Worm (Caenorhabditis elegans) whole organism, L1 larva: Measurements from ENCODE around the gene R07B1.6.

ENCODE experiments used
- C04F5.9 ChIP-seq: sonication (generic microtip); optimal IDR thresholded peaks from 2 replicates; lab custom pipeline; 2016; ENCODE audit warnings: missing genetic modification characterization, missing compliant biosample characterization
- aha-1 ChIP-seq: fragments of 150-350 bp; optimal IDR thresholded peaks from 2 replicates; lab custom pipeline; 2014; ENCODE audit warnings: missing biosample characterization, missing genetic modification characterization
- blmp-1 ChIP-seq: fragments of 150-350 bp; optimal IDR thresholded peaks from 2 replicates; lab custom pipeline; 2014; ENCODE audit warnings: missing biosample characterization, missing genetic modification characterization
- ceh-63 ChIP-seq: fragments of 200-800 bp; sonication (Bioruptor generic); optimal IDR thresholded peaks from 2 replicates; lab custom pipeline; 2018; ENCODE audit warnings: mild to moderate bottlenecking, missing genetic modification characterization, missing compliant biosample characterization
- ceh-82 ChIP-seq, 3 experiments: fragments of 150-350 bp in 1 of 3; sonication (generic microtip) in 2 of 3; optimal IDR thresholded peaks; 2 replicates each; lab custom pipeline; 2014 to 2017; ENCODE audit warnings: missing biosample characterization in 3 of 3, missing genetic modification characterization in 3 of 3
- efl-1 ChIP-seq, 4 experiments: fragments of 150-350 bp; optimal IDR thresholded peaks in 3 of 4; peaks in 1 of 4; 1 replicate in 1 of 4; 2 replicates in 3 of 4; lab custom pipeline; 2014; ENCODE audit warnings: missing biosample characterization in 2 of 4, missing genetic modification characterization in 2 of 4, missing genetic modification reagents in 2 of 4
- efl-3 ChIP-seq: fragments of 200-800 bp; sonication (Bioruptor generic); optimal IDR thresholded peaks from 2 replicates; lab custom pipeline; 2018; ENCODE audit warnings: mild to moderate bottlenecking, missing genetic modification characterization, missing compliant biosample characterization
- egl-13 ChIP-seq: sonication (generic microtip); optimal IDR thresholded peaks from 2 replicates; lab custom pipeline; 2016; ENCODE audit warnings: missing genotype, missing genetic modification reagents, missing genetic modification characterization, missing compliant biosample characterization
- egl-27 ChIP-seq, 2 experiments: fragments of 150-350 bp in 1 of 2; sonication (generic microtip); optimal IDR thresholded peaks; 3 replicates each; lab custom pipeline; 2017 to 2018; ENCODE audit warnings: missing biosample characterization in 2 of 2, missing genetic modification characterization in 2 of 2, missing genetic modification reagents in 2 of 2
- elt-2 ChIP-seq: sonication (generic microtip); optimal IDR thresholded peaks from 2 replicates; lab custom pipeline; 2016; ENCODE audit warnings: missing genetic modification characterization, mild to moderate bottlenecking, inconsistent platforms, missing compliant biosample characterization, missing genetic modification reagents
- ets-5 ChIP-seq: fragments of 200-800 bp; sonication (Bioruptor generic); IDR thresholded peaks from 2 replicates; pipeline ENCODE4 v1.3.6; 2022; ENCODE audit warnings: missing genetic modification characterization, missing compliant biosample characterization
- fkh-8 ChIP-seq: sonication (generic microtip); optimal IDR thresholded peaks from 2 replicates; lab custom pipeline; 2016; ENCODE audit warnings: mild to moderate bottlenecking, missing genetic modification characterization, missing compliant biosample characterization
- grh-1 ChIP-seq: fragments of 200-800 bp; sonication (Bioruptor generic); IDR thresholded peaks from 2 replicates; pipeline ENCODE4 v1.3.6; 2022; ENCODE audit warnings: missing genetic modification reagents, missing genetic modification characterization, missing compliant biosample characterization
- hpl-2 ChIP-seq: fragments of 150-350 bp; optimal IDR thresholded peaks from 2 replicates; lab custom pipeline; 2014; ENCODE audit warnings: missing biosample characterization, missing genetic modification reagents, missing genetic modification characterization
- isw-1 ChIP-seq: fragments of 200-800 bp; sonication (Bioruptor generic); IDR thresholded peaks from 2 replicates; pipeline ENCODE4 v1.3.6; 2022; ENCODE audit warnings: missing genetic modification characterization, missing compliant biosample characterization
- lin-14 ChIP-seq: fragments of 200-800 bp; sonication (Bioruptor generic); optimal IDR thresholded peaks from 2 replicates; lab custom pipeline; 2018; ENCODE audit warnings: mild to moderate bottlenecking, missing genetic modification characterization, moderate library complexity, missing compliant biosample characterization
- lin-35 ChIP-seq, 2 experiments: fragments of 150-350 bp; optimal IDR thresholded peaks; 2 replicates each; lab custom pipeline; 2014; ENCODE audit warnings: missing biosample characterization in 2 of 2, missing genetic modification characterization in 2 of 2, missing genetic modification reagents in 2 of 2
- lir-3 ChIP-seq: sonication (generic microtip); optimal IDR thresholded peaks from 2 replicates; lab custom pipeline; 2016; ENCODE audit warnings: mild to moderate bottlenecking, missing genetic modification characterization, moderate library complexity, missing compliant biosample characterization; ENCODE audit not compliant: poor library complexity
- lsy-2 ChIP-seq, 2 experiments: fragments of 150-350 bp; optimal IDR thresholded peaks; 2 replicates each; lab custom pipeline; 2014; ENCODE audit warnings: missing biosample characterization in 2 of 2, missing genetic modification characterization in 2 of 2
- mab-9 ChIP-seq: fragments of 200-800 bp; sonication (Bioruptor generic); IDR thresholded peaks from 2 replicates; pipeline ENCODE4 v1.3.6; 2022; ENCODE audit warnings: missing genetic modification reagents, missing genetic modification characterization, missing compliant biosample characterization
- mep-1 ChIP-seq: fragments of 150-350 bp; optimal IDR thresholded peaks from 2 replicates; lab custom pipeline; 2014; ENCODE audit warnings: missing biosample characterization, missing genetic modification characterization
- nhr-11 ChIP-seq: fragments of 150-350 bp; optimal IDR thresholded peaks from 2 replicates; lab custom pipeline; 2014; ENCODE audit warnings: missing biosample characterization, missing genetic modification characterization
- nhr-20 ChIP-seq: sonication (generic microtip); optimal IDR thresholded peaks from 2 replicates; lab custom pipeline; 2016; ENCODE audit warnings: mild to moderate bottlenecking, missing genetic modification characterization, missing compliant biosample characterization
- nhr-28 ChIP-seq: fragments of 150-350 bp; optimal IDR thresholded peaks from 2 replicates; lab custom pipeline; 2014; ENCODE audit warnings: missing biosample characterization, missing genetic modification characterization
- nhr-47 ChIP-seq: sonication (generic microtip); optimal IDR thresholded peaks from 2 replicates; lab custom pipeline; 2016; ENCODE audit warnings: mild to moderate bottlenecking, missing genetic modification characterization, moderate library complexity, missing compliant biosample characterization
- nhr-76 ChIP-seq: sonication (generic microtip); optimal IDR thresholded peaks from 2 replicates; lab custom pipeline; 2017; ENCODE audit warnings: missing biosample characterization, missing genetic modification characterization
- nhr-77 ChIP-seq: fragments of 150-350 bp; optimal IDR thresholded peaks from 2 replicates; lab custom pipeline; 2014; ENCODE audit warnings: missing biosample characterization, missing genetic modification characterization
- nhr-90 ChIP-seq: sonication (generic microtip); optimal IDR thresholded peaks from 2 replicates; lab custom pipeline; 2016; ENCODE audit warnings: mild to moderate bottlenecking, missing genetic modification characterization, missing compliant biosample characterization; ENCODE audit not compliant: poor library complexity
- skn-1 ChIP-seq: fragments of 150-350 bp; optimal IDR thresholded peaks from 2 replicates; lab custom pipeline; 2014; ENCODE audit warnings: missing biosample characterization, missing genetic modification characterization
- sup-37 ChIP-seq: fragments of 200-800 bp; sonication (Bioruptor generic); optimal IDR thresholded peaks from 2 replicates; lab custom pipeline; 2018; ENCODE audit warnings: mild to moderate bottlenecking, missing genetic modification characterization, missing compliant biosample characterization
- swsn-7 ChIP-seq: sonication (generic microtip); optimal IDR thresholded peaks from 2 replicates; lab custom pipeline; 2016; ENCODE audit warnings: missing genetic modification characterization, missing compliant biosample characterization
- tlp-1 ChIP-seq: fragments of 150-350 bp; optimal IDR thresholded peaks from 2 replicates; lab custom pipeline; 2014; ENCODE audit warnings: missing biosample characterization, missing genetic modification characterization
- unc-130 ChIP-seq: fragments of 150-350 bp; optimal IDR thresholded peaks from 2 replicates; lab custom pipeline; 2017; ENCODE audit warnings: missing biosample characterization, missing genetic modification characterization, inconsistent platforms
- vab-15 ChIP-seq: sonication (generic microtip); optimal IDR thresholded peaks from 2 replicates; lab custom pipeline; 2017; ENCODE audit warnings: missing genotype, mild to moderate bottlenecking, missing genetic modification characterization, missing compliant biosample characterization
- xbp-1 ChIP-seq: sonication (generic microtip); optimal IDR thresholded peaks from 2 replicates; lab custom pipeline; 2016; ENCODE audit warnings: missing genetic modification characterization, missing compliant biosample characterization
- zag-1 ChIP-seq: fragments of 150-350 bp; optimal IDR thresholded peaks from 2 replicates; lab custom pipeline; 2014; ENCODE audit warnings: missing biosample characterization, missing genetic modification characterization
- zip-4 ChIP-seq: fragments of 200-800 bp; sonication (Bioruptor generic); optimal IDR thresholded peaks from 2 replicates; lab custom pipeline; 2018; ENCODE audit warnings: mild to moderate bottlenecking, missing genetic modification characterization, moderate library complexity, missing compliant biosample characterization

R07B1.6 gene

ce11 chrX:9848214-9848789, 18.2 kb upstream of the R07B1.6 start:
- peak; percentile 45 for TF ChIP-seq blmp-1 (tag; lab: Kevin White, UChicago)
- peak; percentile 92 for TF ChIP-seq vab-15 (tag; lab: Kevin White, UChicago)
- no peak for TF ChIP-seq sup-37
- TF ChIP-seq, all 84 proteins: peak for 2

ce11 chrX:9850258-9850657, 16.2 kb upstream of the R07B1.6 start, which contains the start of gene lec-8:
lec-8 (plus strand) TSS chrX:9850571.
- TF ChIP-seq elt-2 (tag; lab: Kevin White, UChicago) (peak; percentile 22), unc-130 (tag; lab: Kevin White, UChicago) (no peak)

- TF ChIP-seq nhr-77 (tag; lab: Kevin White, UChicago): peak; percentile 0
- TF ChIP-seq elt-2 (tag; lab: Kevin White, UChicago): peak; percentile 14
- TF ChIP-seq skn-1 (tag; lab: Kevin White, UChicago): peak; percentile 3
- TF ChIP-seq xbp-1: no peak
- no peak for TF ChIP-seq nhr-90 (tag; lab: Kevin White, UChicago)
Measured at ce11 chrX:9851745-9852330, 14.6 kb upstream of the R07B1.6 start, which contains the start of gene lec-7. lec-7 (plus strand) TSS chrX:9852041.

- TF ChIP-seq hpl-2 (GFP tag; lab: Kevin White, UChicago) (no peak), aha-1 (tag; lab: Kevin White, UChicago) (no peak), tlp-1 (no peak), ceh-63 (no peak), nhr-11 (tag; lab: Kevin White, UChicago) (no peak), fkh-8 (tag; lab: Kevin White, UChicago) (no peak), grh-1 (no peak), egl-13 (tag; lab: Kevin White, UChicago) (no peak), isw-1 (GFP tag; lab: Robert Waterston, UW) (no peak), lir-3 (tag; lab: Kevin White, UChicago) (no peak)
Measured at ce11 chrX:9856618-9857017, 9.8 kb upstream of the R07B1.6 start, which contains the start of gene R07B1.11. R07B1.11 (plus strand) TSS chrX:9856918.

- TF ChIP-seq lin-14 (peak; percentile 20), efl-1 (optimal IDR thresholded peaks at IDR 0.05; lab: Kevin White, UChicago) (no peak), efl-1 (GFP tag; optimal IDR thresholded peaks at IDR 0.05 in 1 of 2; lab: Kevin White, UChicago) (peak in 1 of 2 experiments; percentile 69), vab-15 (tag; lab: Kevin White, UChicago) (no peak), lin-35 (GFP tag; optimal IDR thresholded peaks at IDR 0.05; lab: Kevin White, UChicago) (peak in 1 of 2 experiments; percentile 37), nhr-28 (tag; lab: Kevin White, UChicago) (no peak), elt-2 (tag; lab: Kevin White, UChicago) (peak; percentile 90), ceh-82 (tag; optimal IDR thresholded peaks at IDR 0.05; lab: Kevin White, UChicago) (no peak), C04F5.9 (tag; lab: Kevin White, UChicago) (no peak)
Measured at ce11 chrX:9858069-9858468, 8.4 kb upstream of the R07B1.6 start, which contains the start of gene scav-5. scav-5 (plus strand) TSS chrX:9858365.

- TF ChIP-seq elt-2 (tag; lab: Kevin White, UChicago) (peak; percentile 79), lin-14 (peak; percentile 8), swsn-7 (no peak), ets-5 (GFP tag; lab: Robert Waterston, UW) (no peak), nhr-76 (tag; lab: Kevin White, UChicago) (no peak), egl-27 (tag; optimal IDR thresholded peaks at IDR 0.05; lab: Kevin White, UChicago) (no peak), nhr-11 (tag; lab: Kevin White, UChicago) (no peak), fkh-8 (tag; lab: Kevin White, UChicago) (peak; percentile 10), lin-35 (GFP tag; optimal IDR thresholded peaks at IDR 0.05; lab: Kevin White, UChicago) (peak in 1 of 2 experiments; percentile 14), mab-9 (GFP tag; lab: Robert Waterston, UW) (no peak), hpl-2 (GFP tag; lab: Kevin White, UChicago) (no peak), zip-4 (GFP tag; lab: Kevin White, UChicago) (no peak), nhr-90 (tag; lab: Kevin White, UChicago) (no peak), efl-3 (GFP tag; lab: Kevin White, UChicago) (no peak), nhr-20 (peak; percentile 31), nhr-47 (no peak), zag-1 (tag; lab: Kevin White, UChicago) (no peak), efl-1 (optimal IDR thresholded peaks at IDR 0.05; lab: Kevin White, UChicago) (no peak), efl-1 (GFP tag; optimal IDR thresholded peaks at IDR 0.05 in 1 of 2; lab: Kevin White, UChicago) (no peak), lsy-2 (tag; optimal IDR thresholded peaks at IDR 0.05; lab: Kevin White, UChicago) (no peak), mep-1 (tag; lab: Kevin White, UChicago) (no peak)
Measured at ce11 chrX:9862916-9863624, 3.4 kb upstream of the R07B1.6 start, which contains the start of the genes gst-36 and R07B1.5. gst-36 (minus strand) TSS chrX:9862960. R07B1.5 (plus strand) TSS chrX:9863580.
